Worm (Caenorhabditis elegans) whole organism, L1 larva: ENCODE measurements around the gene Y66H1A.5.
A peak's percentile ranks its signal among the peaks of the same experiment; 100 is the strongest.

Experiments used
- C16A3.4 ChIP-seq: fragments of 150-350 bp; optimal IDR thresholded peaks from 2 replicates; lab custom pipeline; 2014; ENCODE audit warnings: missing biosample characterization, missing genetic modification characterization
- F16B12.6 ChIP-seq: fragments of 150-350 bp; optimal IDR thresholded peaks from 2 replicates; lab custom pipeline; 2014; ENCODE audit warnings: missing biosample characterization, missing genetic modification characterization
- blmp-1 ChIP-seq: fragments of 150-350 bp; optimal IDR thresholded peaks from 2 replicates; lab custom pipeline; 2014; ENCODE audit warnings: missing biosample characterization, missing genetic modification characterization
- ceh-82 ChIP-seq, 3 experiments: fragments of 150-350 bp in 1 of 3; sonication (generic microtip) in 2 of 3; optimal IDR thresholded peaks; 2 replicates each; lab custom pipeline; 2014 to 2017; ENCODE audit warnings: missing biosample characterization in 3 of 3, missing genetic modification characterization in 3 of 3
- ceh-90 ChIP-seq: sonication (generic microtip); optimal IDR thresholded peaks from 2 replicates; lab custom pipeline; 2016; ENCODE audit warnings: missing genetic modification characterization, missing compliant biosample characterization
- dpl-1 ChIP-seq, 3 experiments: fragments of 150-350 bp in 2 of 3; sonication (generic microtip) in 1 of 3; optimal IDR thresholded peaks; 2 replicates each; lab custom pipeline; 2014 to 2017; ENCODE audit warnings: missing biosample characterization in 3 of 3, missing genetic modification characterization in 3 of 3, missing genetic modification reagents in 3 of 3
- dsc-1 ChIP-seq: sonication (generic microtip); optimal IDR thresholded peaks from 2 replicates; lab custom pipeline; 2016; ENCODE audit warnings: mild to moderate bottlenecking, missing genetic modification characterization, missing compliant biosample characterization
- efl-1 ChIP-seq, 4 experiments: fragments of 150-350 bp; optimal IDR thresholded peaks in 3 of 4; peaks in 1 of 4; 1 replicate in 1 of 4; 2 replicates in 3 of 4; lab custom pipeline; 2014; ENCODE audit warnings: missing biosample characterization in 2 of 4, missing genetic modification characterization in 2 of 4, missing genetic modification reagents in 2 of 4
- egl-27 ChIP-seq, 2 experiments: fragments of 150-350 bp in 1 of 2; sonication (generic microtip); optimal IDR thresholded peaks; 3 replicates each; lab custom pipeline; 2017 to 2018; ENCODE audit warnings: missing biosample characterization in 2 of 2, missing genetic modification characterization in 2 of 2, missing genetic modification reagents in 2 of 2
- elt-2 ChIP-seq: sonication (generic microtip); optimal IDR thresholded peaks from 2 replicates; lab custom pipeline; 2016; ENCODE audit warnings: missing genetic modification characterization, mild to moderate bottlenecking, inconsistent platforms, missing compliant biosample characterization, missing genetic modification reagents
- fkh-10 ChIP-seq: sonication (generic microtip); optimal IDR thresholded peaks from 2 replicates; lab custom pipeline; 2017; ENCODE audit warnings: missing biosample characterization, missing genetic modification reagents, missing genetic modification characterization
- fkh-8 ChIP-seq: sonication (generic microtip); optimal IDR thresholded peaks from 2 replicates; lab custom pipeline; 2016; ENCODE audit warnings: mild to moderate bottlenecking, missing genetic modification characterization, missing compliant biosample characterization
- grh-1 ChIP-seq: fragments of 200-800 bp; sonication (Bioruptor generic); IDR thresholded peaks from 2 replicates; pipeline ENCODE4 v1.3.6; 2022; ENCODE audit warnings: missing genetic modification reagents, missing genetic modification characterization, missing compliant biosample characterization
- hlh-4 ChIP-seq: sonication (generic microtip); optimal IDR thresholded peaks from 2 replicates; lab custom pipeline; 2016; ENCODE audit warnings: mild to moderate bottlenecking, missing genetic modification characterization, missing compliant biosample characterization
- hpl-2 ChIP-seq: fragments of 150-350 bp; optimal IDR thresholded peaks from 2 replicates; lab custom pipeline; 2014; ENCODE audit warnings: missing biosample characterization, missing genetic modification reagents, missing genetic modification characterization
- irx-1 ChIP-seq: sonication (generic microtip); optimal IDR thresholded peaks from 2 replicates; lab custom pipeline; 2016; ENCODE audit warnings: missing genetic modification characterization, missing compliant biosample characterization
- isw-1 ChIP-seq: fragments of 200-800 bp; sonication (Bioruptor generic); IDR thresholded peaks from 2 replicates; pipeline ENCODE4 v1.3.6; 2022; ENCODE audit warnings: missing genetic modification characterization, missing compliant biosample characterization
- lin-14 ChIP-seq: fragments of 200-800 bp; sonication (Bioruptor generic); optimal IDR thresholded peaks from 2 replicates; lab custom pipeline; 2018; ENCODE audit warnings: mild to moderate bottlenecking, missing genetic modification characterization, moderate library complexity, missing compliant biosample characterization
- lin-35 ChIP-seq, 2 experiments: fragments of 150-350 bp; optimal IDR thresholded peaks; 2 replicates each; lab custom pipeline; 2014; ENCODE audit warnings: missing biosample characterization in 2 of 2, missing genetic modification characterization in 2 of 2, missing genetic modification reagents in 2 of 2
- lir-3 ChIP-seq: sonication (generic microtip); optimal IDR thresholded peaks from 2 replicates; lab custom pipeline; 2016; ENCODE audit warnings: mild to moderate bottlenecking, missing genetic modification characterization, moderate library complexity, missing compliant biosample characterization; ENCODE audit not compliant: poor library complexity
- mab-9 ChIP-seq: fragments of 200-800 bp; sonication (Bioruptor generic); IDR thresholded peaks from 2 replicates; pipeline ENCODE4 v1.3.6; 2022; ENCODE audit warnings: missing genetic modification reagents, missing genetic modification characterization, missing compliant biosample characterization
- mdl-1 ChIP-seq, 2 experiments: fragments of 150-350 bp; optimal IDR thresholded peaks; 2 replicates each; lab custom pipeline; 2014 to 2017; ENCODE audit warnings: missing biosample characterization in 2 of 2, missing genetic modification characterization in 2 of 2, inconsistent platforms in 1 of 2
- mep-1 ChIP-seq: fragments of 150-350 bp; optimal IDR thresholded peaks from 2 replicates; lab custom pipeline; 2014; ENCODE audit warnings: missing biosample characterization, missing genetic modification characterization
- nhr-20 ChIP-seq: sonication (generic microtip); optimal IDR thresholded peaks from 2 replicates; lab custom pipeline; 2016; ENCODE audit warnings: mild to moderate bottlenecking, missing genetic modification characterization, missing compliant biosample characterization
- nhr-237 ChIP-seq: fragments of 150-350 bp; optimal IDR thresholded peaks from 2 replicates; lab custom pipeline; 2014; ENCODE audit warnings: missing biosample characterization, missing genetic modification characterization
- nhr-47 ChIP-seq: sonication (generic microtip); optimal IDR thresholded peaks from 2 replicates; lab custom pipeline; 2016; ENCODE audit warnings: mild to moderate bottlenecking, missing genetic modification characterization, moderate library complexity, missing compliant biosample characterization
- nhr-77 ChIP-seq: fragments of 150-350 bp; optimal IDR thresholded peaks from 2 replicates; lab custom pipeline; 2014; ENCODE audit warnings: missing biosample characterization, missing genetic modification characterization
- nhr-85 ChIP-seq: sonication (generic microtip); peaks from one replicate; lab custom pipeline; 2016; ENCODE audit warnings: missing genetic modification characterization, inconsistent platforms, missing compliant biosample characterization
- nhr-90 ChIP-seq: sonication (generic microtip); optimal IDR thresholded peaks from 2 replicates; lab custom pipeline; 2016; ENCODE audit warnings: mild to moderate bottlenecking, missing genetic modification characterization, missing compliant biosample characterization; ENCODE audit not compliant: poor library complexity
- pax-3 ChIP-seq: fragments of 200-800 bp; sonication (Bioruptor generic); optimal IDR thresholded peaks from 2 replicates; lab custom pipeline; 2018; ENCODE audit warnings: mild to moderate bottlenecking, missing genetic modification characterization, moderate library complexity, missing compliant biosample characterization
- skn-1 ChIP-seq: fragments of 150-350 bp; optimal IDR thresholded peaks from 2 replicates; lab custom pipeline; 2014; ENCODE audit warnings: missing biosample characterization, missing genetic modification characterization
- snpc-4 ChIP-seq: fragments of 150-350 bp; optimal IDR thresholded peaks from 2 replicates; lab custom pipeline; 2014; ENCODE audit warnings: missing biosample characterization, missing genetic modification characterization
- sox-4 ChIP-seq: sonication (generic microtip); optimal IDR thresholded peaks from 2 replicates; lab custom pipeline; 2016; ENCODE audit warnings: missing genetic modification characterization, missing compliant biosample characterization
- unc-86 ChIP-seq: sonication (generic microtip); optimal IDR thresholded peaks from 2 replicates; lab custom pipeline; 2016; ENCODE audit warnings: missing genetic modification characterization, missing compliant biosample characterization
- unc-98 ChIP-seq: fragments of 200-800 bp; sonication (Bioruptor generic); IDR thresholded peaks from 2 replicates; pipeline ENCODE4 v1.3.6; 2022; ENCODE audit warnings: missing genetic modification characterization, missing compliant biosample characterization
- xbp-1 ChIP-seq: sonication (generic microtip); optimal IDR thresholded peaks from 2 replicates; lab custom pipeline; 2016; ENCODE audit warnings: missing genetic modification characterization, missing compliant biosample characterization
- zip-4 ChIP-seq: fragments of 200-800 bp; sonication (Bioruptor generic); optimal IDR thresholded peaks from 2 replicates; lab custom pipeline; 2018; ENCODE audit warnings: mild to moderate bottlenecking, missing genetic modification characterization, moderate library complexity, missing compliant biosample characterization

Gene Y66H1A.5

DNA sequence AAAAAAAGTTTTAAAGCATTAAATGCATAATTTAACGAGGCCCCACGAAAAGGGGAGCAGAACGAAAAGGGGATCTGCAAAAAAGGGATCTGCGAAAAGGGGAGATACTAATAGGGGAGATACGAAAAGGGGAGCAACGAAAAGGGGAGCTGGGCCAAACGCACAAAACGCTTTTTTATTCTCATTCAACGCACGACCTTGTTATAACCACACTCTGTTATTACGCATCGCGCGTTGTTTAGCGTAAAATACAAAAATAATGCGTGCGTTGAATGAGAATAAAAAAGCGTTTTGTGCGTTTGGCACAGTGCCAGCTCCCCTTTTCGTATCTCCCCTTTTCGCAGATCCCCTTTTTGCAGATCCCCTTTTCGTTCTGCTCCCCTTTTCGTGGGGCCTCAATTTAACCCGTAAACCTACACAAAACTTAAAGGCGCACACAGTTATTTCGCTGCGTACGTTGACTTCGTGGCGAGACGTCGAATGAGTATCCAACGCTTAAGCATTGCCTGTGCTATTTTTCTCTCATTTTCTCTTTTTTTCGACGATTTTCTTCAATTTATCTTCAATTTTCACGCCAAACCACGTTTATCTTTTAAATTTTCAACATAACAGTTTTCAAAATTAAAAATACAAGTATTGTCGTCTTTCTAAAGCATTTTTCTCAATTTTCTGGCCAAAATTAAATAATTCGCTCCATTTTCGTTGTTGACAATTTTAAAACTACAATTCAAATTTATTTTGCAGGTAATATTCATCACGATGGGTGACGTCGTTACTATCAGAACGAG is 43.6 kb downstream of the Y66H1A.5 start, which contains the start of gene rps-24 (continued):
- peak; percentile 75 to 80 (median 80) for TF ChIP-seq dpl-1 (GFP tag; optimal IDR thresholded peaks at IDR 0.05; lab: Kevin White, UChicago)
- TF ChIP-seq nhr-90 (tag; lab: Kevin White, UChicago) = peak; percentile 96
- peak; percentile 85 for TF ChIP-seq grh-1 (GFP tag; lab: Robert Waterston, UW)
- peak; percentile 63 for TF ChIP-seq F16B12.6
- TF ChIP-seq efl-1 (optimal IDR thresholded peaks at IDR 0.05; lab: Kevin White, UChicago) = peak; percentile 86 to 93
- TF ChIP-seq efl-1 (GFP tag; optimal IDR thresholded peaks at IDR 0.05 in 1 of 2; lab: Kevin White, UChicago) = peak; percentile 74 to 98
- peak; percentile 59 for TF ChIP-seq skn-1 (tag; lab: Kevin White, UChicago)
- peak; percentile 88 for TF ChIP-seq sox-4 (tag; lab: Kevin White, UChicago)
- peak; percentile 61 for TF ChIP-seq hlh-4 (tag; lab: Kevin White, UChicago)
- TF ChIP-seq C16A3.4 (tag; lab: Kevin White, UChicago) = peak; percentile 92
- peak; percentile 85 for TF ChIP-seq dsc-1 (tag; lab: Kevin White, UChicago)
- peak; percentile 39 for TF ChIP-seq elt-2 (tag; lab: Kevin White, UChicago)
- TF ChIP-seq pax-3 (tag; lab: Kevin White, UChicago) = peak; percentile 90
- TF ChIP-seq fkh-8 = peak; percentile 97
- TF ChIP-seq nhr-77 (tag; lab: Kevin White, UChicago) = peak; percentile 87
- TF ChIP-seq lin-35 (GFP tag; optimal IDR thresholded peaks at IDR 0.05; lab: Kevin White, UChicago) = peak; percentile 81 to 90
- TF ChIP-seq isw-1 (GFP tag; lab: Robert Waterston, UW) = peak; percentile 99
- TF ChIP-seq nhr-85 (tag; lab: Kevin White, UChicago) = peak; percentile 95
- peak; percentile 91 for TF ChIP-seq lin-14 (GFP tag; lab: Kevin White, UChicago)
- peak in 1 of 2 experiments; percentile 32 for TF ChIP-seq egl-27 (tag; optimal IDR thresholded peaks at IDR 0.05; lab: Kevin White, UChicago)
- peak; percentile 43 for TF ChIP-seq ceh-90 (tag; lab: Kevin White, UChicago)
- TF ChIP-seq mdl-1 (tag; optimal IDR thresholded peaks at IDR 0.05; lab: Kevin White, UChicago) = peak in 1 of 2 experiments; percentile 84
- TF ChIP-seq snpc-4 (tag; lab: Kevin White, UChicago) = peak; percentile 66
- peak; percentile 96 for TF ChIP-seq unc-98 (GFP tag; lab: Robert Waterston, UW)
- TF ChIP-seq mep-1 = peak; percentile 89
- peak; percentile 73 for TF ChIP-seq nhr-237 (tag; lab: Kevin White, UChicago)
- TF ChIP-seq blmp-1 (tag; lab: Kevin White, UChicago) = peak; percentile 78
- TF ChIP-seq lir-3 = peak; percentile 92
- TF ChIP-seq nhr-47 (tag; lab: Kevin White, UChicago) = peak; percentile 97
- peak; percentile 91 for TF ChIP-seq nhr-20 (tag; lab: Kevin White, UChicago)
- peak; percentile 89 for TF ChIP-seq mab-9 (GFP tag; lab: Robert Waterston, UW)
- peak; percentile 80 for TF ChIP-seq irx-1 (tag; lab: Kevin White, UChicago)
- TF ChIP-seq unc-86 = peak; percentile 93
- peak; percentile 83 to 94 (median 86) for TF ChIP-seq ceh-82 (tag; optimal IDR thresholded peaks at IDR 0.05; lab: Kevin White, UChicago)
- peak; percentile 22 for TF ChIP-seq hpl-2 (GFP tag; lab: Kevin White, UChicago)
- TF ChIP-seq xbp-1 = peak; percentile 90
- peak; percentile 12 for TF ChIP-seq zip-4 (GFP tag; lab: Kevin White, UChicago)

DNA sequence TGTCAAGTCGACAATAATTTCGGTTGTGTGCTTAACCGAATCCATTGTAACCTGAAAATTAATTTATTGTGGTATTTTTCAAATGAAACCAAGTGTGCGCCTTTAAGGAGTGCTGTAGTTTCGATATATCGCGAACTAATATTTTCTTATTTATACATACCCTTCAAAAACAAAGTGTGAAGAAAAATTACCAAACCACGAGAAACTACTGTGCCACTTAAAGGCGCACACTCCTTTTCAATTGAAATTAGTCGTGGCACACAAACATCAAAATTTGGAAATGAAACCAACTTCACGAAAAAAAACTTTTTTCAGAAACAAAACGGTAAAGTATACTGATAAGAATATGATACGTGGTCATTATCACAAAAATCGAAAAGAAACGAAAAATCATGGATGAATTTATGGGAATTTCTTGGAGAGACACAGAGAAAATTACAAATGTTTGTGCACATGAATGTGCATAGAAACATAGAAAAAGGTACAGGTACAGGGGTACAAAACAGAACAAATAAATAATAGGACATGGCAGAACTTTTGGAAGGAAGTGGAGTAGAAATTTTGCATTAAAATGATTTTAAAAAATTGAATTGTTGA is 45.7 kb downstream of the Y66H1A.5 start, which contains the start of gene spl-1:
Gene spl-1, minus strand, starts transcription at position 51 of the 597 bp plus-strand sequence.
- TF ChIP-seq elt-2 (tag; lab: Kevin White, UChicago) = peak; percentile 40
- peak in 1 of 2 experiments; percentile 22 for TF ChIP-seq lin-35 (GFP tag; optimal IDR thresholded peaks at IDR 0.05; lab: Kevin White, UChicago)
- TF ChIP-seq fkh-10 (GFP tag; lab: Kevin White, UChicago) = no peak
